Worm (Caenorhabditis elegans) whole organism, late embryonic: ENCODE data around the gene snf-12.

Experiments
- ceh-18 ChIP-seq: sonication (generic microtip); optimal IDR thresholded peaks from 2 replicates; lab custom pipeline; 2016; ENCODE audit warnings: missing genetic modification characterization, missing compliant biosample characterization
- ceh-22 ChIP-seq: sonication (generic microtip); optimal IDR thresholded peaks from 2 replicates; lab custom pipeline; 2017; ENCODE audit warnings: missing biosample characterization, missing genetic modification characterization
- dmd-4 ChIP-seq: sonication (generic microtip); optimal IDR thresholded peaks from 2 replicates; lab custom pipeline; 2016; ENCODE audit warnings: borderline replicate concordance, missing genetic modification characterization, missing compliant biosample characterization
- ets-4 ChIP-seq: sonication (generic microtip); optimal IDR thresholded peaks from 2 replicates; lab custom pipeline; 2016; ENCODE audit warnings: missing genetic modification characterization, missing compliant biosample characterization
- hlh-15 ChIP-seq: sonication (generic microtip); optimal IDR thresholded peaks from 2 replicates; lab custom pipeline; 2016; ENCODE audit warnings: missing genetic modification characterization, missing compliant biosample characterization
- nhr-232 ChIP-seq: sonication (generic microtip); optimal IDR thresholded peaks from 2 replicates; lab custom pipeline; 2016; ENCODE audit warnings: missing genetic modification characterization, missing compliant biosample characterization
- pat-9 ChIP-seq: fragments of 200-800 bp; sonication (Bioruptor generic); optimal IDR thresholded peaks from 2 replicates; lab custom pipeline; 2018; ENCODE audit warnings: mild to moderate bottlenecking, missing genetic modification characterization, moderate library complexity, missing compliant biosample characterization
- syd-9 ChIP-seq: sonication (generic microtip); optimal IDR thresholded peaks from 2 replicates; lab custom pipeline; 2016; ENCODE audit warnings: mild to moderate bottlenecking, missing genetic modification characterization, moderate library complexity, missing compliant biosample characterization
- tbx-2 ChIP-seq: sonication (generic microtip); optimal IDR thresholded peaks from 2 replicates; lab custom pipeline; 2016; ENCODE audit warnings: missing genetic modification characterization, missing compliant biosample characterization
- unc-86 ChIP-seq: sonication (generic microtip); optimal IDR thresholded peaks from 2 replicates; lab custom pipeline; 2016; ENCODE audit warnings: missing genetic modification characterization, missing compliant biosample characterization

snf-12 gene

DNA sequence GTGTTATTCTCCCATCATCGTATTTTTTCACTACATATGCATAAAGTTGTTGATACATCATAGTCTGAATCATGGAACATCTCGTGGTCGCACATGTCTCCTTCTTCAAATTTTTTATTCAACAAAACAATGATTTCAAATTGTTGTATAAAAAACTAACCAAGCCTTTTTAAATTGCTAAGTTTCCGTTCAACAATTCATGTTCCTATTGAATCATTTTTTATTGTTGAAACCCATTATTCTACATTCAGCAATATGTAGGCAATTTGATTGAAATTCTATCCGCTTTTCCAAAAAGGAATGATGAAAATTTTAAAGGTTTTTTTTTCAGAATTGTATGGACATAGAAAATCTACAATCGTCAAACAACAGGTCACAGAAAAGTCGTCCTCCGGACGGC, 53.4 kb downstream of the snf-12 start, which contains the start of gene ajm-1:
Gene ajm-1, plus strand, starts transcription at position 301 of the 400 bp plus-strand sequence.
- TF ChIP-seq dmd-4 (tag; lab: Kevin White, UChicago) (no peak), pat-9 (tag; lab: Kevin White, UChicago) (no peak), syd-9 (tag; lab: Kevin White, UChicago) (no peak), ceh-18 (tag; lab: Kevin White, UChicago) (no peak), tbx-2 (tag; lab: Kevin White, UChicago) (no peak), nhr-232 (tag; lab: Kevin White, UChicago) (no peak), ceh-22 (tag; lab: Kevin White, UChicago) (no peak), unc-86 (tag; lab: Kevin White, UChicago) (no peak), hlh-15 (tag; lab: Kevin White, UChicago) (no peak), ets-4 (tag; lab: Kevin White, UChicago) (no peak)
- TF ChIP-seq, all 69 proteins: peak for 0
